Worm (Caenorhabditis elegans) whole organism, L3 larva: ENCODE measurements around the gene C35D10.5.

Experiments used
- elt-1 ChIP-seq: fragments of 150-350 bp; optimal IDR thresholded peaks from 2 replicates; lab custom pipeline; 2014; ENCODE audit warnings: missing biosample characterization, missing genetic modification characterization
- elt-3 ChIP-seq, 3 experiments: fragments of 150-350 bp in 1 of 3; sonication (generic microtip) in 2 of 3; optimal IDR thresholded peaks; 2 replicates in 2 of 3; 4 replicates in 1 of 3; lab custom pipeline; 2014 to 2017; ENCODE audit warnings: missing biosample characterization in 3 of 3, missing genetic modification characterization in 3 of 3
- fkh-2 ChIP-seq: fragments of 150-350 bp; optimal IDR thresholded peaks from 2 replicates; lab custom pipeline; 2014; ENCODE audit warnings: missing biosample characterization, missing genetic modification reagents, missing genetic modification characterization
- lin-15B ChIP-seq: fragments of 150-350 bp; optimal IDR thresholded peaks from 2 replicates; lab custom pipeline; 2014; ENCODE audit warnings: missing biosample characterization, missing genetic modification characterization
- mdl-1 ChIP-seq: fragments of 150-350 bp; optimal IDR thresholded peaks from 2 replicates; lab custom pipeline; 2014; ENCODE audit warnings: missing biosample characterization, missing genetic modification characterization
- tbx-2 ChIP-seq: sonication (generic microtip); optimal IDR thresholded peaks from 2 replicates; lab custom pipeline; 2016; ENCODE audit warnings: mild to moderate bottlenecking, missing genetic modification characterization, missing compliant biosample characterization

ce11 chrIII:4905405-4905804, 43.3 kb downstream of the C35D10.5 start, which contains the start of gene F26F4.8:
- TF ChIP-seq elt-3 (tag; optimal IDR thresholded peaks at IDR 0.05; lab: Kevin White, UChicago) (no peak), lin-15B (peak; percentile 42), tbx-2 (tag; lab: Kevin White, UChicago) (no peak), fkh-2 (tag; lab: Kevin White, UChicago) (no peak), mdl-1 (tag; lab: Kevin White, UChicago) (no peak), elt-1 (tag; lab: Kevin White, UChicago) (no peak)
